Worm (Caenorhabditis elegans) whole organism, L4 larva: Measurements from ENCODE around the gene trcs-1.

Source experiments
- F37D6.2 ChIP-seq: sonication (generic microtip); optimal IDR thresholded peaks from 2 replicates; lab custom pipeline; 2016; ENCODE audit warnings: mild to moderate bottlenecking, missing genetic modification characterization, missing compliant biosample characterization
- F49E8.2 ChIP-seq: sonication (generic microtip); optimal IDR thresholded peaks from 2 replicates; lab custom pipeline; 2016; ENCODE audit warnings: missing compliant biosample characterization, mild to moderate bottlenecking, missing genetic modification characterization, borderline replicate concordance
- R02D3.7 ChIP-seq: fragments of 150-350 bp; sonication (generic microtip); optimal IDR thresholded peaks from 3 replicates; lab custom pipeline; 2014; ENCODE audit warnings: missing biosample characterization, missing genetic modification characterization
- T26A8.4 ChIP-seq: fragments of 200-800 bp; sonication (Bioruptor generic); IDR thresholded peaks from 2 replicates; pipeline ENCODE4 v1.3.6; 2022; ENCODE audit warnings: missing genetic modification characterization, missing compliant biosample characterization
- Y48G9A.11 ChIP-seq: fragments of 200-800 bp; sonication (Bioruptor generic); IDR thresholded peaks from 2 replicates; pipeline ENCODE4 v1.3.6; 2022; ENCODE audit warnings: missing genetic modification reagents, missing genetic modification characterization, missing compliant biosample characterization
- Y75B8A.6 ChIP-seq: fragments of 200-800 bp; sonication (Bioruptor generic); IDR thresholded peaks from 2 replicates; pipeline ENCODE4 v1.3.6; 2022; ENCODE audit warnings: missing genetic modification reagents, missing genetic modification characterization, missing compliant biosample characterization
- ZK337.2 ChIP-seq: fragments of 200-800 bp; sonication (Bioruptor generic); IDR thresholded peaks from 2 replicates; pipeline ENCODE4 v1.3.6; 2022; ENCODE audit warnings: missing genetic modification reagents, missing genetic modification characterization, missing compliant biosample characterization
- aha-1 ChIP-seq: fragments of 150-350 bp; peaks from one replicate; lab custom pipeline; 2014; ENCODE audit warnings: missing biosample characterization, missing genetic modification characterization
- aly-2 ChIP-seq: sonication (generic microtip); optimal IDR thresholded peaks from 2 replicates; lab custom pipeline; 2018; ENCODE audit warnings: missing biosample characterization, missing genetic modification characterization
- ama-1 ChIP-seq: fragments of 150-350 bp; optimal IDR thresholded peaks from 2 replicates; lab custom pipeline; 2014; ENCODE audit warnings: inconsistent platforms, mixed read lengths
- arid-1 ChIP-seq: fragments of 200-800 bp; sonication (Bioruptor generic); conservative IDR thresholded peaks from 2 replicates; pipeline ENCODE4 v1.3.6; 2022; ENCODE audit warnings: missing genetic modification reagents, missing genetic modification characterization, missing compliant biosample characterization
- ceh-28 ChIP-seq: fragments of 150-350 bp; optimal IDR thresholded peaks from 2 replicates; lab custom pipeline; 2014; ENCODE audit warnings: missing biosample characterization, missing genetic modification reagents, missing genetic modification characterization
- ceh-32 ChIP-seq: sonication (generic microtip); optimal IDR thresholded peaks from 2 replicates; lab custom pipeline; 2016; ENCODE audit warnings: mild to moderate bottlenecking, missing genetic modification characterization, missing compliant biosample characterization; ENCODE audit not compliant: poor library complexity
- ceh-62 ChIP-seq: sonication (generic microtip); optimal IDR thresholded peaks from 2 replicates; lab custom pipeline; 2017; ENCODE audit warnings: missing biosample characterization, missing genetic modification characterization
- ces-1 ChIP-seq: fragments of 150-350 bp; sonication (generic microtip); optimal IDR thresholded peaks from 4 replicates; lab custom pipeline; 2014; ENCODE audit warnings: missing biosample characterization, missing genetic modification reagents, missing genetic modification characterization
- cey-2 ChIP-seq: sonication (generic microtip); optimal IDR thresholded peaks from 3 replicates; lab custom pipeline; 2017; ENCODE audit warnings: missing genetic modification characterization, mild to moderate bottlenecking, missing compliant biosample characterization, antibody characterized with exemption, borderline replicate concordance; ENCODE audit not compliant: insufficient read depth
- daf-19 ChIP-seq: fragments of 200-800 bp; sonication (Bioruptor generic); conservative IDR thresholded peaks from 2 replicates; pipeline ENCODE4 v1.3.6; 2022; ENCODE audit warnings: missing genetic modification characterization, missing compliant biosample characterization
- daf-8 ChIP-seq: fragments of 200-800 bp; sonication (Bioruptor generic); IDR thresholded peaks from 2 replicates; pipeline ENCODE4 v1.3.6; 2022; ENCODE audit warnings: missing genetic modification characterization, missing compliant biosample characterization
- dmd-6 ChIP-seq: fragments of 200-800 bp; sonication (Bioruptor generic); IDR thresholded peaks from 2 replicates; pipeline ENCODE4 v1.3.6; 2022; ENCODE audit warnings: missing genetic modification reagents, missing genetic modification characterization, missing compliant biosample characterization
- dmd-8 ChIP-seq: fragments of 200-800 bp; sonication (Bioruptor generic); IDR thresholded peaks from 2 replicates; pipeline ENCODE4 v1.3.6; 2022; ENCODE audit warnings: missing genetic modification characterization, missing compliant biosample characterization
- dmd-9 ChIP-seq: fragments of 200-800 bp; sonication (Bioruptor generic); IDR thresholded peaks from 2 replicates; pipeline ENCODE4 v1.3.6; 2022; ENCODE audit warnings: missing genetic modification reagents, missing genetic modification characterization, missing compliant biosample characterization
- dpl-1 ChIP-seq: fragments of 150-350 bp; optimal IDR thresholded peaks from 2 replicates; lab custom pipeline; 2014; ENCODE audit warnings: missing biosample characterization, missing genetic modification reagents, missing genetic modification characterization
- duxl-1 ChIP-seq: sonication (generic microtip); optimal IDR thresholded peaks from 2 replicates; lab custom pipeline; 2016; ENCODE audit warnings: mild to moderate bottlenecking, missing genetic modification characterization, moderate library complexity, missing compliant biosample characterization; ENCODE audit not compliant: poor library complexity
- egl-27 ChIP-seq: sonication (generic microtip); optimal IDR thresholded peaks from 3 replicates; lab custom pipeline; 2017; ENCODE audit warnings: missing biosample characterization, missing genetic modification reagents, missing genetic modification characterization
- fos-1 ChIP-seq: fragments of 150-350 bp; optimal IDR thresholded peaks from 2 replicates; lab custom pipeline; 2014; ENCODE audit warnings: missing biosample characterization, missing genetic modification characterization
- hlh-11 ChIP-seq: fragments of 200-800 bp; sonication (Bioruptor generic); optimal IDR thresholded peaks from 2 replicates; lab custom pipeline; 2018; ENCODE audit warnings: mild to moderate bottlenecking, missing genetic modification characterization, missing compliant biosample characterization
- hlh-30 ChIP-seq: sonication (generic microtip); optimal IDR thresholded peaks from 2 replicates; lab custom pipeline; 2017; ENCODE audit warnings: antibody characterized with exemption, mild to moderate bottlenecking, missing genetic modification characterization, missing compliant biosample characterization; ENCODE audit not compliant: insufficient read depth
- hmg-1.1 ChIP-seq: fragments of 200-800 bp; sonication (Bioruptor generic); IDR thresholded peaks from 2 replicates; pipeline ENCODE4 v1.3.6; 2022; ENCODE audit warnings: missing genetic modification reagents, missing genetic modification characterization, missing compliant biosample characterization
- lin-1 ChIP-seq: fragments of 200-800 bp; sonication (Bioruptor generic); IDR thresholded peaks from 2 replicates; pipeline ENCODE4 v1.3.6; 2022; ENCODE audit warnings: missing genetic modification reagents, missing genetic modification characterization, missing compliant biosample characterization
- lin-38 ChIP-seq: fragments of 200-800 bp; sonication (Bioruptor generic); IDR thresholded peaks from 2 replicates; pipeline ENCODE4 v1.3.6; 2022; ENCODE audit warnings: missing genetic modification reagents, missing genetic modification characterization, missing compliant biosample characterization
- madf-5 ChIP-seq, 2 experiments: fragments of 200-800 bp; sonication (Bioruptor generic); IDR thresholded peaks; 2 replicates each; pipeline ENCODE4 v1.3.6; 2022; ENCODE audit warnings: missing compliant biosample characterization in 2 of 2, missing genetic modification characterization in 2 of 2
- mdt-29 ChIP-seq: fragments of 200-800 bp; sonication (Bioruptor generic); IDR thresholded peaks from 2 replicates; pipeline ENCODE4 v1.3.6; 2022; ENCODE audit warnings: missing genetic modification reagents, missing genetic modification characterization, missing compliant biosample characterization
- nhr-102 ChIP-seq: sonication (generic microtip); optimal IDR thresholded peaks from 2 replicates; lab custom pipeline; 2016; ENCODE audit warnings: mild to moderate bottlenecking, missing genetic modification characterization, moderate library complexity, missing compliant biosample characterization
- nhr-11 ChIP-seq: fragments of 150-350 bp; optimal IDR thresholded peaks from 2 replicates; lab custom pipeline; 2014; ENCODE audit warnings: missing biosample characterization, missing genetic modification characterization
- nhr-111 ChIP-seq: fragments of 200-800 bp; sonication (Bioruptor generic); optimal IDR thresholded peaks from 2 replicates; lab custom pipeline; 2018; ENCODE audit warnings: mild to moderate bottlenecking, missing genetic modification characterization, missing compliant biosample characterization
- nhr-28 ChIP-seq: fragments of 150-350 bp; optimal IDR thresholded peaks from 2 replicates; lab custom pipeline; 2014; ENCODE audit warnings: missing biosample characterization, missing genetic modification characterization
- nhr-42 ChIP-seq: fragments of 200-800 bp; sonication (Bioruptor generic); IDR thresholded peaks from 2 replicates; pipeline ENCODE4 v1.3.6; 2022; ENCODE audit warnings: missing genetic modification characterization, missing compliant biosample characterization
- nhr-48 ChIP-seq: sonication (generic microtip); optimal IDR thresholded peaks from 2 replicates; lab custom pipeline; 2016; ENCODE audit warnings: mild to moderate bottlenecking, missing genetic modification characterization, missing compliant biosample characterization
- php-3 ChIP-seq: fragments of 200-800 bp; sonication (Bioruptor generic); IDR thresholded peaks from 2 replicates; pipeline ENCODE4 v1.3.6; 2022; ENCODE audit warnings: missing genetic modification reagents, missing genetic modification characterization, missing compliant biosample characterization
- rbr-2 ChIP-seq: sonication (generic microtip); optimal IDR thresholded peaks from 2 replicates; lab custom pipeline; 2016; ENCODE audit warnings: missing genotype, missing genetic modification characterization, missing compliant biosample characterization
- saeg-2 ChIP-seq: fragments of 200-800 bp; sonication (Bioruptor generic); IDR thresholded peaks from 2 replicates; pipeline ENCODE4 v1.3.6; 2022; ENCODE audit warnings: missing genetic modification reagents, missing genetic modification characterization, missing compliant biosample characterization
- snpc-1.2 ChIP-seq: fragments of 200-800 bp; sonication (Bioruptor generic); IDR thresholded peaks from 2 replicates; pipeline ENCODE4 v1.3.6; 2022; ENCODE audit warnings: missing genetic modification reagents, missing genetic modification characterization, missing compliant biosample characterization
- spr-1 ChIP-seq: sonication (generic microtip); optimal IDR thresholded peaks from 2 replicates; lab custom pipeline; 2016; ENCODE audit warnings: mild to moderate bottlenecking, missing genetic modification characterization, missing compliant biosample characterization
- spr-3 ChIP-seq: fragments of 200-800 bp; sonication (Bioruptor generic); optimal IDR thresholded peaks from 2 replicates; lab custom pipeline; 2018; ENCODE audit warnings: mild to moderate bottlenecking, missing genetic modification characterization, missing compliant biosample characterization
- tag-97 ChIP-seq: fragments of 200-800 bp; sonication (Bioruptor generic); IDR thresholded peaks from 2 replicates; pipeline ENCODE4 v1.3.6; 2022; ENCODE audit warnings: missing genetic modification characterization, missing compliant biosample characterization
- unc-130 ChIP-seq: sonication (generic microtip); optimal IDR thresholded peaks from 2 replicates; lab custom pipeline; 2016; ENCODE audit warnings: missing genetic modification reagents, missing genetic modification characterization, missing compliant biosample characterization
- zip-11 ChIP-seq: fragments of 200-800 bp; sonication (Bioruptor generic); IDR thresholded peaks from 2 replicates; pipeline ENCODE4 v1.3.6; 2022; ENCODE audit warnings: missing genetic modification characterization, missing compliant biosample characterization
- zip-2 ChIP-seq: fragments of 150-350 bp; optimal IDR thresholded peaks from 2 replicates; lab custom pipeline; 2014; ENCODE audit warnings: missing biosample characterization, missing genetic modification characterization

trcs-1 gene

DNA sequence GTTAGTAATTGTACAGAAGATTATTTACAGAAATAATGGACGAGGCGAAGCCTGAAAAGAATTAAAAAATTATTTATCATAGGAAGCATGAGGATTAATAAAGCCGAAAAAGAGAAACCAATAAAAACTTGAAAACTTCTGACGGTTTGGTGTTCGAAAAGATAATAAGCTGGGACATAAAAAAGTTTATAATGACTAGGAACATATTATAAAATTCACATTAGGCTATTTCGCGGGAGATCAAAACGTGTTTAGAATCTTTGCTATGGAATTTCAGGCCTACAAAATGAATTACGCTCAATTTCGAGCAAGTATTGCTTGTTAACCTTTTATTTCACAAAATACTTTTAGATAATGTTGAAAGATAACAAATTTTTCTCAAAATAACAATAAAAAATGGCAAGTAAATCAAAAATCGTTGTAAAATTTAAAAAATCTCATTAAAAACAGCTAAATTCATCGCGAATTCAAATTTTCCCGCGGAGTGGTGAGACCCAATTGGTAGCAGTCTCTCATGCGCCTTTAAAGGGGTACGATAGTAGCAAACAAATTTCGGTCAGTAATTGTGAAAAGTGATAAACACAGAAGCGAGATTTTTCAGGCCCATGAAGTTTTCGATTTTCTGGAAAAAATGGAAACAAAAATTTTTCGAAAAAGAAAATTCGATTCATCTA lies at the start of gene trcs-1:
Gene trcs-1 (minus strand): TSS at position 51 of the 674 bp plus-strand sequence.
- TF ChIP-seq ceh-62 (no peak), Y48G9A.11 (0 out of 2 replicates have a peak, but pooled peaks have one; percentile 46), ceh-28 (tag; lab: Kevin White, UChicago) (no peak), fos-1 (tag; lab: Kevin White, UChicago) (no peak), aly-2 (tag; lab: Kevin White, UChicago) (no peak), ces-1 (no peak), F49E8.2 (tag; lab: Kevin White, UChicago) (peak; percentile 54), ama-1 (lab: Kevin White, UChicago) (no peak), dpl-1 (GFP tag; lab: Kevin White, UChicago) (no peak), rbr-2 (tag; lab: Kevin White, UChicago) (no peak), zip-11 (GFP tag; lab: Robert Waterston, UW) (no peak), cey-2 (tag; lab: Kevin White, UChicago) (no peak), saeg-2 (GFP tag; lab: Robert Waterston, UW) (no peak), dmd-6 (GFP tag; lab: Robert Waterston, UW) (no peak), nhr-111 (no peak), daf-19 (no peak), duxl-1 (tag; lab: Kevin White, UChicago) (no peak), nhr-102 (tag; lab: Kevin White, UChicago) (no peak), T26A8.4 (no peak), dmd-9 (no peak), Y75B8A.6 (GFP tag; lab: Robert Waterston, UW) (no peak), hmg-1.1 (GFP tag; lab: Robert Waterston, UW) (no peak), nhr-28 (no peak), nhr-11 (tag; lab: Kevin White, UChicago) (no peak), snpc-1.2 (peak; percentile 88), dmd-8 (no peak)

DNA sequence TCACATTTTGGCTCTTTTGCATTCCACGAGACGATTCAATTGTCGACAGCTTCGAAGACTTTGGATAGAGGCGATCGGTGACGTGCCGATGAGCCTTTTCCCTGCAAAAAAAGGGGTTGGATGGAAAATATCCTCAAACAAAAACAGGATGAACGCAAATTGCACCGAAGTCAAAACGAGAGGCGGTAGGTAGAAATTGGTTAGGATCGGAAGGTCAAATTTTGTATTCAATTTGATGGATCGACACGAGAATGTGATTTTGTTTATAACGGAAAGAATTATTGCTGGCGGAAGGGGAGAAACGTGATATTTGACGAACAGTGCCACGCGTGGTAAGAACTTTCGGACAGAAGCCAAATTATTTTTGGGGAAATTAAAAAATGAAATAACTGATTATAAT lies 46.2 kb upstream of the trcs-1 start, which contains the start of gene mca-1:
Gene mca-1 (minus strand): TSS at position 101 of the 400 bp plus-strand sequence.
- TF ChIP-seq aha-1 (tag; lab: Kevin White, UChicago) = peak; percentile 3
- TF ChIP-seq duxl-1 (tag; lab: Kevin White, UChicago) = no peak

DNA sequence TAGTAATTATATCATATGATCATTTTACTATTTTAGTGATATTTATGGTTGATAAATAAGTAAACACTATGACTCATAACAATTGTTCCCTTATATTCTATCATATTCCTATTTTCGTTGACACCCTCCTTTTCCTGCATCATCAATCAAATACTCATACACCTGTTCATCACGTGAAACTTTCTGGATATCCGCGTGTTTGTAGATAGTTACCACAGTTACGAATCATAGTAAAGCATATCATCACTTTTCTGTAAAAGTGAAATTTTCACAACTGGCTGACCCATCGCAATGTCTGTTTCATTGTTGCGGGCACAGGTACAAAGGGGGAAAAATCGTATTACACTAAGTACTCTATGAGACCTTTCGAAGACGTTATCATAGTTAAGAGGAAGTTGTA lies 45.3 kb upstream of the trcs-1 start:
- TF ChIP-seq unc-130 = no peak
- TF ChIP-seq ZK337.2 = no peak
- TF ChIP-seq lin-38 (GFP tag; lab: Robert Waterston, UW) = no peak
- TF ChIP-seq madf-5 (GFP tag; IDR thresholded peaks at IDR 0.05; lab: Robert Waterston, UW) = no peak
- TF ChIP-seq zip-11 (GFP tag; lab: Robert Waterston, UW) = no peak
- TF ChIP-seq snpc-1.2 = no peak
- peak; percentile 64 for TF ChIP-seq nhr-48 (tag; lab: Kevin White, UChicago)
- peak; percentile 39 for TF ChIP-seq hlh-11
- no peak for TF ChIP-seq nhr-42 (GFP tag; lab: Robert Waterston, UW)
- no peak for TF ChIP-seq rbr-2 (tag; lab: Kevin White, UChicago)
- TF ChIP-seq dmd-6 (GFP tag; lab: Robert Waterston, UW) = peak; percentile 38
- TF ChIP-seq php-3 = no peak
- no peak for TF ChIP-seq mdt-29 (GFP tag; lab: Robert Waterston, UW)
- no peak for TF ChIP-seq R02D3.7 (tag; lab: Kevin White, UChicago)
- TF ChIP-seq ama-1 (lab: Kevin White, UChicago) = no peak
- no peak for TF ChIP-seq lin-1
- TF ChIP-seq Y48G9A.11 = no peak
- TF ChIP-seq egl-27 (tag; lab: Kevin White, UChicago) = no peak
- TF ChIP-seq spr-1 (tag; lab: Kevin White, UChicago) = no peak
- TF ChIP-seq tag-97 = no peak
- no peak for TF ChIP-seq spr-3 (GFP tag; lab: Kevin White, UChicago)
- no peak for TF ChIP-seq zip-2 (tag; lab: Kevin White, UChicago)
- no peak for TF ChIP-seq F37D6.2 (tag; lab: Kevin White, UChicago)
- peak; percentile 13 for TF ChIP-seq hlh-30 (tag; lab: Kevin White, UChicago)
- TF ChIP-seq arid-1 = no peak
- no peak for TF ChIP-seq daf-8
- TF ChIP-seq aha-1 (tag; lab: Kevin White, UChicago) = no peak
- TF ChIP-seq ceh-32 (tag; lab: Kevin White, UChicago) = no peak
